Worm (Caenorhabditis elegans): Measurements from ENCODE around the gene pros-1.

ce11 chrIII:8036497-8036896 lies 30.6 kb upstream of the pros-1 start:
- no peak for TF ChIP-seq him-1 (tag; optimal IDR thresholded peaks at IDR 0.05)
- TF ChIP-seq dao-5 (tag; optimal IDR thresholded peaks at IDR 0.05) = no peak
